Worm (Caenorhabditis elegans) whole organism, young adult: ENCODE results near the gene F52C9.3.
A peak's percentile ranks its signal among the peaks of the same experiment; 100 is the strongest.

ENCODE experiments used
- B0336.3 ChIP-seq: fragments of 200-800 bp; sonication (Bioruptor generic); IDR thresholded peaks from 2 replicates; pipeline ENCODE4 v1.3.6; 2022; ENCODE audit warnings: missing genetic modification characterization, missing compliant biosample characterization
- F10E7.11 ChIP-seq: sonication (generic microtip); optimal IDR thresholded peaks from 2 replicates; lab custom pipeline; 2017; ENCODE audit warnings: mild to moderate bottlenecking, missing genetic modification characterization, moderate library complexity, missing compliant biosample characterization
- F23B12.7 ChIP-seq: sonication (generic microtip); optimal IDR thresholded peaks from 2 replicates; lab custom pipeline; 2017; ENCODE audit warnings: missing genetic modification characterization, mild to moderate bottlenecking, missing compliant biosample characterization, antibody characterized with exemption, moderate library complexity; ENCODE audit not compliant: insufficient read depth
- F33H1.4 ChIP-seq: fragments of 200-800 bp; sonication (Bioruptor generic); IDR thresholded peaks from 2 replicates; pipeline ENCODE4 v1.3.6; 2022; ENCODE audit warnings: missing genetic modification reagents, missing genetic modification characterization, missing compliant biosample characterization
- F57C9.4 ChIP-seq: sonication (generic microtip); optimal IDR thresholded peaks from 2 replicates; lab custom pipeline; 2017; ENCODE audit warnings: mild to moderate bottlenecking, missing genetic modification characterization, missing compliant biosample characterization
- K12H6.12 ChIP-seq: fragments of 200-800 bp; sonication (Bioruptor generic); optimal IDR thresholded peaks from 2 replicates; lab custom pipeline; 2018; ENCODE audit warnings: mild to moderate bottlenecking, missing genetic modification characterization, missing compliant biosample characterization
- T07F8.4 ChIP-seq: sonication (generic microtip); optimal IDR thresholded peaks from 2 replicates; lab custom pipeline; 2016; ENCODE audit warnings: mild to moderate bottlenecking, missing genetic modification characterization, moderate library complexity, missing compliant biosample characterization
- Y53F4B.3 ChIP-seq: fragments of 200-800 bp; sonication (Bioruptor generic); IDR thresholded peaks from 2 replicates; pipeline ENCODE4 v1.3.6; 2022; ENCODE audit warnings: missing genetic modification reagents, missing genetic modification characterization, missing compliant biosample characterization
- Y95B8A.8 ChIP-seq: fragments of 200-800 bp; sonication (Bioruptor generic); IDR thresholded peaks from 2 replicates; pipeline ENCODE4 v1.3.6; 2022; ENCODE audit warnings: missing genetic modification reagents, missing genetic modification characterization, missing compliant biosample characterization
- ama-1 ChIP-seq, 3 experiments: fragments of 150-350 bp in 1 of 3; sonication (generic microtip) in 2 of 3; optimal IDR thresholded peaks; 2 replicates each; lab custom pipeline; 2014 to 2018; ENCODE audit warnings: missing biosample characterization in 2 of 3, missing genetic modification characterization in 2 of 3, missing genetic modification reagents in 2 of 3
- aptf-3 ChIP-seq: fragments of 200-800 bp; sonication (Bioruptor generic); IDR thresholded peaks from 2 replicates; pipeline ENCODE4 v1.3.6; 2022; ENCODE audit warnings: missing genetic modification characterization, missing compliant biosample characterization
- athp-1 ChIP-seq: sonication (generic microtip); optimal IDR thresholded peaks from 2 replicates; lab custom pipeline; 2017; ENCODE audit warnings: mild to moderate bottlenecking, missing genetic modification characterization, missing compliant biosample characterization
- attf-3 ChIP-seq: fragments of 200-800 bp; sonication (Bioruptor generic); conservative IDR thresholded peaks from 2 replicates; pipeline ENCODE4 v1.3.6; 2022; ENCODE audit warnings: missing genetic modification reagents, missing genetic modification characterization, missing compliant biosample characterization
- attf-5 ChIP-seq: fragments of 200-800 bp; sonication (Bioruptor generic); optimal IDR thresholded peaks from 2 replicates; lab custom pipeline; 2018; ENCODE audit warnings: mild to moderate bottlenecking, missing genetic modification characterization, missing compliant biosample characterization
- bed-2 ChIP-seq: fragments of 200-800 bp; sonication (Bioruptor generic); IDR thresholded peaks from 2 replicates; pipeline ENCODE4 v1.3.6; 2022; ENCODE audit warnings: missing genetic modification reagents, missing genetic modification characterization, missing compliant biosample characterization
- ccch-3 ChIP-seq: fragments of 200-800 bp; sonication (Bioruptor generic); optimal IDR thresholded peaks from 2 replicates; lab custom pipeline; 2018; ENCODE audit warnings: mild to moderate bottlenecking, missing genetic modification characterization, missing compliant biosample characterization
- cebp-2 ChIP-seq: fragments of 200-800 bp; sonication (Bioruptor generic); IDR thresholded peaks from 2 replicates; pipeline ENCODE4 v1.3.6; 2022; ENCODE audit warnings: missing genetic modification characterization, missing compliant biosample characterization
- ceh-100 ChIP-seq: fragments of 200-800 bp; sonication (Bioruptor generic); IDR thresholded peaks from 2 replicates; pipeline ENCODE4 v1.3.6; 2022; ENCODE audit warnings: missing genetic modification reagents, missing genetic modification characterization, missing compliant biosample characterization
- ceh-91 ChIP-seq: fragments of 200-800 bp; sonication (Bioruptor generic); IDR thresholded peaks from 2 replicates; pipeline ENCODE4 v1.3.6; 2022; ENCODE audit warnings: missing genetic modification reagents, missing genetic modification characterization, missing compliant biosample characterization
- chd-7 ChIP-seq: sonication (generic microtip); optimal IDR thresholded peaks from 2 replicates; lab custom pipeline; 2016; ENCODE audit warnings: mild to moderate bottlenecking, missing genetic modification characterization, moderate library complexity, missing compliant biosample characterization
- dpl-1 ChIP-seq: fragments of 150-350 bp; optimal IDR thresholded peaks from 2 replicates; lab custom pipeline; 2014; ENCODE audit warnings: missing biosample characterization, missing genetic modification reagents, missing genetic modification characterization
- efl-1 ChIP-seq: fragments of 150-350 bp; optimal IDR thresholded peaks from 2 replicates; lab custom pipeline; 2014; ENCODE audit warnings: missing biosample characterization, missing genetic modification reagents, missing genetic modification characterization
- egl-18 ChIP-seq: fragments of 200-800 bp; sonication (Bioruptor generic); IDR thresholded peaks from 2 replicates; pipeline ENCODE4 v1.3.6; 2022; ENCODE audit warnings: missing genetic modification reagents, missing genetic modification characterization, missing compliant biosample characterization
- ets-4 ChIP-seq: fragments of 200-800 bp; sonication (Bioruptor generic); optimal IDR thresholded peaks from 2 replicates; lab custom pipeline; 2018; ENCODE audit warnings: mild to moderate bottlenecking, missing genetic modification characterization, missing compliant biosample characterization
- him-1 ChIP-seq: sonication (generic microtip); optimal IDR thresholded peaks from 2 replicates; lab custom pipeline; 2016; ENCODE audit warnings: missing genotype, missing genetic modification reagents, missing genetic modification characterization, missing compliant biosample characterization
- hmg-1.2 ChIP-seq: fragments of 200-800 bp; sonication (Bioruptor generic); IDR thresholded peaks from 2 replicates; pipeline ENCODE4 v1.3.6; 2022; ENCODE audit warnings: missing genetic modification reagents, missing genetic modification characterization, missing compliant biosample characterization
- lin-54 ChIP-seq: fragments of 200-800 bp; sonication (Bioruptor generic); optimal IDR thresholded peaks from 2 replicates; lab custom pipeline; 2018; ENCODE audit warnings: mild to moderate bottlenecking, missing genetic modification characterization, missing compliant biosample characterization
- lir-1 ChIP-seq: fragments of 200-800 bp; sonication (Bioruptor generic); conservative IDR thresholded peaks from 2 replicates; pipeline ENCODE4 v1.3.6; 2022; ENCODE audit warnings: missing genetic modification reagents, missing genetic modification characterization, missing compliant biosample characterization
- lsl-1 ChIP-seq: fragments of 200-800 bp; sonication (Bioruptor generic); optimal IDR thresholded peaks from 2 replicates; lab custom pipeline; 2018; ENCODE audit warnings: mild to moderate bottlenecking, missing genetic modification characterization, moderate library complexity, missing compliant biosample characterization
- lsy-27 ChIP-seq: sonication (generic microtip); optimal IDR thresholded peaks from 2 replicates; lab custom pipeline; 2017; ENCODE audit warnings: missing genetic modification characterization, mild to moderate bottlenecking, missing compliant biosample characterization, antibody characterized with exemption, missing genotype, borderline replicate concordance; ENCODE audit not compliant: insufficient read depth
- madf-3 ChIP-seq: fragments of 200-800 bp; sonication (Bioruptor generic); IDR thresholded peaks from 2 replicates; pipeline ENCODE4 v1.3.6; 2022; ENCODE audit warnings: missing genetic modification reagents, missing genetic modification characterization, missing compliant biosample characterization
- mel-28 ChIP-seq: sonication (generic microtip); optimal IDR thresholded peaks from 2 replicates; lab custom pipeline; 2016; ENCODE audit warnings: borderline replicate concordance, mild to moderate bottlenecking, missing genetic modification characterization, missing compliant biosample characterization
- nhr-27 ChIP-seq: fragments of 200-800 bp; sonication (Bioruptor generic); optimal IDR thresholded peaks from 2 replicates; lab custom pipeline; 2018; ENCODE audit warnings: mild to moderate bottlenecking, missing genetic modification characterization, moderate library complexity, missing compliant biosample characterization
- rpc-1 ChIP-seq, 2 experiments: fragments of 150-350 bp in 1 of 2; sonication (generic microtip) in 1 of 2; optimal IDR thresholded peaks; 2 replicates each; lab custom pipeline; 2014 to 2018; ENCODE audit warnings: missing biosample characterization in 1 of 2, missing genetic modification characterization in 1 of 2, missing genetic modification reagents in 1 of 2, missing genotype in 1 of 2
- sdz-38 ChIP-seq: sonication (generic microtip); optimal IDR thresholded peaks from 2 replicates; lab custom pipeline; 2016; ENCODE audit warnings: missing genotype, missing genetic modification characterization, missing compliant biosample characterization
- sea-2 ChIP-seq: fragments of 200-800 bp; sonication (Bioruptor generic); IDR thresholded peaks from 2 replicates; pipeline ENCODE4 v1.3.6; 2022; ENCODE audit warnings: missing genetic modification characterization, missing compliant biosample characterization
- snpc-1.1 ChIP-seq: sonication (generic microtip); optimal IDR thresholded peaks from 2 replicates; lab custom pipeline; 2017; ENCODE audit warnings: missing genetic modification characterization, mild to moderate bottlenecking, missing compliant biosample characterization, antibody characterized with exemption, moderate library complexity, missing genotype, missing genetic modification reagents; ENCODE audit not compliant: insufficient read depth
- snpc-1.3 ChIP-seq: sonication (generic microtip); optimal IDR thresholded peaks from 2 replicates; lab custom pipeline; 2017; ENCODE audit warnings: missing genetic modification characterization, mild to moderate bottlenecking, missing compliant biosample characterization, antibody characterized with exemption, moderate library complexity, missing genotype, missing genetic modification reagents; ENCODE audit not compliant: insufficient read depth
- tbx-9 ChIP-seq: sonication (generic microtip); optimal IDR thresholded peaks from 2 replicates; lab custom pipeline; 2016; ENCODE audit warnings: borderline replicate concordance, missing genetic modification characterization, inconsistent platforms, missing compliant biosample characterization
- tlf-1 ChIP-seq: fragments of 200-800 bp; sonication (Bioruptor generic); optimal IDR thresholded peaks from 2 replicates; lab custom pipeline; 2018; ENCODE audit warnings: mild to moderate bottlenecking, missing genetic modification characterization, missing compliant biosample characterization
- unc-130 ChIP-seq: sonication (generic microtip); optimal IDR thresholded peaks from 2 replicates; lab custom pipeline; 2016; ENCODE audit warnings: missing genetic modification reagents, missing genetic modification characterization, missing compliant biosample characterization
- unc-62 ChIP-seq: fragments of 150-350 bp; optimal IDR thresholded peaks from 2 replicates; lab custom pipeline; 2014; ENCODE audit warnings: missing biosample characterization, missing genetic modification reagents, missing genetic modification characterization
- ztf-22 ChIP-seq: fragments of 200-800 bp; sonication (Bioruptor generic); optimal IDR thresholded peaks from 2 replicates; lab custom pipeline; 2018; ENCODE audit warnings: mild to moderate bottlenecking, missing genetic modification characterization, moderate library complexity, missing compliant biosample characterization
- ztf-25 ChIP-seq: fragments of 200-800 bp; sonication (Bioruptor generic); IDR thresholded peaks from 2 replicates; pipeline ENCODE4 v1.3.6; 2022; ENCODE audit warnings: missing genetic modification reagents, missing genetic modification characterization, missing compliant biosample characterization
- ztf-26 ChIP-seq: sonication (generic microtip); optimal IDR thresholded peaks from 2 replicates; lab custom pipeline; 2017; ENCODE audit warnings: missing genetic modification characterization, missing compliant biosample characterization

F52C9.3 gene

DNA sequence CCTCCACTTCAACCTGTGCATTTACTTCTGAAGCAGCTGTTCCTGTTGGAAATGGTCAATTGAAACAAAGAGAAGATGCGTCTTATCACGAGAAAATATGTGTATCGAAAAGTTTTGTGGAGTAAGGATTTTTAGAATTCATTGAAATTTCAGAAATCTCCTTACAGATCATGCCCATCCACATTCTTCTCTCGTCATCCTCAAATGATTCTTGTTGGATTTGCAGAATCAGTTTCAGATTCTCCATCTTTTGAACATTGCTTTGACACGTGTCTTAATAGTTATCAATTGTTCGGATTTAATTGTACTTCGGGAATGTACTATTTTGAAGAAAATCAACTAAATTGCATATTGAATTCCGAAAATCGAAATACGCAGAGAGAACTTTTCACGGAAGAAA, 17.6 kb upstream of the F52C9.3 start:
- TF ChIP-seq dpl-1 (GFP tag; lab: Kevin White, UChicago) = no peak
- no peak for TF ChIP-seq bed-2 (GFP tag; lab: Robert Waterston, UW)
- no peak for TF ChIP-seq ztf-22 (GFP tag; lab: Kevin White, UChicago)
- TF ChIP-seq F57C9.4 (tag; lab: Kevin White, UChicago) = no peak
- no peak for TF ChIP-seq snpc-1.1 (tag; lab: Kevin White, UChicago)
- no peak for TF ChIP-seq ceh-91 (GFP tag; lab: Robert Waterston, UW)
- TF ChIP-seq unc-62 (GFP tag; lab: Kevin White, UChicago) = no peak
- TF ChIP-seq lin-54 (GFP tag; lab: Kevin White, UChicago) = no peak
- TF ChIP-seq tbx-9 = no peak
- no peak for TF ChIP-seq madf-3 (GFP tag; lab: Robert Waterston, UW)

- TF ChIP-seq ets-4 (GFP tag; lab: Kevin White, UChicago) (no peak), sea-2 (GFP tag; lab: Robert Waterston, UW) (no peak), Y95B8A.8 (GFP tag; lab: Robert Waterston, UW) (peak; percentile 80; the same call in 1 of the 2 replicates), attf-5 (GFP tag; lab: Kevin White, UChicago) (peak; percentile 75), tlf-1 (GFP tag; lab: Kevin White, UChicago) (peak; percentile 49), lsy-27 (tag; lab: Kevin White, UChicago) (no peak), ccch-3 (GFP tag; lab: Kevin White, UChicago) (no peak), K12H6.12 (tag; lab: Kevin White, UChicago) (peak; percentile 24), F23B12.7 (peak; percentile 69), ztf-25 (GFP tag; lab: Robert Waterston, UW) (peak; percentile 99), dpl-1 (GFP tag; lab: Kevin White, UChicago) (peak; percentile 23), him-1 (peak; percentile 85), cebp-2 (GFP tag; lab: Robert Waterston, UW) (0 out of 2 replicates have a peak, but pooled peaks have one; percentile 58), F33H1.4 (GFP tag; lab: Robert Waterston, UW) (peak; percentile 68), ztf-26 (peak; percentile 29), F10E7.11 (peak; percentile 57), B0336.3 (GFP tag; lab: Robert Waterston, UW) (no peak), athp-1 (peak; percentile 89), ceh-100 (GFP tag; lab: Robert Waterston, UW) (0 out of 2 replicates have a peak, but pooled peaks have one; percentile 41), chd-7 (tag; lab: Kevin White, UChicago) (peak; percentile 74), lir-1 (GFP tag; lab: Robert Waterston, UW) (0 out of 2 replicates have a peak, but pooled peaks have one; percentile 10), efl-1 (GFP tag; lab: Kevin White, UChicago) (peak; percentile 11), lsl-1 (peak; percentile 74), Y53F4B.3 (GFP tag; lab: Robert Waterston, UW) (no peak; the same call in 1 of the 2 replicates), lin-54 (GFP tag; lab: Kevin White, UChicago) (peak; percentile 74), attf-3 (GFP tag; lab: Robert Waterston, UW) (peak; percentile 58), snpc-1.1 (tag; lab: Kevin White, UChicago) (peak; percentile 59), unc-130 (peak; percentile 66), mel-28 (tag; lab: Kevin White, UChicago) (no peak), nhr-27 (tag; lab: Kevin White, UChicago) (peak; percentile 33), rpc-1 (optimal IDR thresholded peaks at IDR 0.05; lab: Kevin White, UChicago) (peak; percentile 89), rpc-1 (tag; optimal IDR thresholded peaks at IDR 0.05; lab: Kevin White, UChicago) (peak; percentile 97), T07F8.4 (peak; percentile 70), egl-18 (no peak), ama-1 (optimal IDR thresholded peaks at IDR 0.05; lab: Kevin White, UChicago) (no peak), ama-1 (GFP tag; optimal IDR thresholded peaks at IDR 0.05; lab: Kevin White, UChicago) (peak; percentile 57 to 76), aptf-3 (peak; percentile 83; the same call in 1 of the 2 replicates), sdz-38 (no peak), hmg-1.2 (peak; percentile 84), snpc-1.3 (tag; lab: Kevin White, UChicago) (peak; percentile 75)
These were observed 16.0 kb upstream of the F52C9.3 start for ce11 chrIII:5305725-5306124.
